Worm (Caenorhabditis elegans): ENCODE measurements around the gene tbc-1.
"Not testable (repeated sequence)": the region's sequence is repeated elsewhere in the genome, so short reads cannot be mapped to it uniquely, and the experiment has no call there.

Gene tbc-1

DNA sequence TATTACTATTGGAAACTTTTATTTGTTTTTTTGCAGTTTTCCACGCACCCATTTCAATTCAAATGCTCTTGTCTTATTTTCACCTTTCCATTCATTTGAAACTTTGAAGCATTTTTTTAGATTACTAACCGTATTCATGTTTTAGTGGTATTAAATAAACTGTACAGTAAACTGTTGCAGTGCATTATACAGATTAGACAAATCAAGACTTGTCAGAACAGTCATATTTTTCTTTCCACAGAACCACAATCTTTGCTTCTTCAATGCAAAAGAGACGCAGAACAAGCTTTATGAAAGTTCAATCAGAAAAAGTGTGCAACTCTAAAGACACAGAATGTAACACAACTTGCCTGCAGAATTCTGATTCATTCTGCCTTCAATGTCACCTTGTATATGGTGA is 4.8 kb upstream of the tbc-1 start, which contains the start of gene F45B8.5:
Gene F45B8.5, plus strand, starts transcription at position 301 of the 400 bp plus-strand sequence.
- TF ChIP-seq fos-1 (tag; optimal IDR thresholded peaks at IDR 0.05) (no peak), sma-3 (GFP tag; optimal IDR thresholded peaks at IDR 0.05) (no peak), ztf-1 (GFP tag; conservative IDR thresholded peaks at IDR 0.05) (no peak), peb-1 (tag; optimal IDR thresholded peaks at IDR 0.05) (no peak), ztf-4 (tag; optimal IDR thresholded peaks at IDR 0.05) (no peak), aly-2 (tag; optimal IDR thresholded peaks at IDR 0.05) (no peak), snpc-4 (tag; optimal IDR thresholded peaks at IDR 0.05) (no peak), zag-1 (tag; optimal IDR thresholded peaks at IDR 0.05) (no peak)

DNA sequence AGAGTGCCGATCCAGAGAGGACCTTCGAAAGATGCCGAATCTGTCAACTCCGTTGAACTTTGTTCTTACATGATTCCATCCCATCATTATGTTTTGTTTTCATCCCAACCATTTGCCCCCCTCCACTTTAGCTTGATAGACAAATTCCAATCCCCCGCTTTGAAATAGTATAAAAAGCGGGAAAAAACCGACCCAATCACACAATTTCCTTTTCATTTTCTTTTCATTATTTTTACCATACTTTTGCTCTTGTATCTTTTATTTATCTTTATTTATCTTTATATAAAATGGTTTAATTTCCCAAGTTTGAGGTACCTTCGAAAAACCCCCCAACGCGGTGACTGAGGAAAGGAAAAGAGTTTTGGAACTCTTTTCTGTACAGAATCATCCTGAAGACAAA is 4.0 kb upstream of the tbc-1 start, which contains the start of gene F20D1.22:
Gene F20D1.22, plus strand, starts transcription at position 301 of the 400 bp plus-strand sequence.
- TF ChIP-seq aly-2, sem-4, zag-1 (tag; optimal IDR thresholded peaks at IDR 0.05): not testable (repeated sequence)

DNA sequence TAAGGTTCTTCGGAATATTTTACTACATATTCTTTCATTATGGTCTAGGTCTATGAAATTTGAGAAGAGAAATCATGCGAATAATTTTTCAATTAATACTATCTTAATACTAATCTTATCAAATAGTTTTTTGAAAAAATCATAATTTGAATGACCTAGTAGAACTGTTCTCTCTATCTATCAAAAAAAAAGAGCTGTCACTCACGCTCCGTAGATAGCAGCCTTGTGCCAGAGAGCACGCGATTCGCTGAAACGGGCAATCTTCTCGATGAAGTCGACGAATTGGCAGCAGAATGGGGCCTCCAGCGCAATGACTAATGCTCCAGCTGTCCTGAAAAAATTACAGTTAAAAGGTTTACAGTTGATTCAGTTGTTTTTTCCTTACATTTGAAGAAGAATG is 936 bp upstream of the tbc-1 start:
- no peak for TF ChIP-seq nhr-77 (tag; optimal IDR thresholded peaks at IDR 0.05)
- no peak for TF ChIP-seq fos-1 (tag; optimal IDR thresholded peaks at IDR 0.05)
- no peak for TF ChIP-seq blmp-1 (tag; optimal IDR thresholded peaks at IDR 0.05; ENCODE audit: insufficient read depth)
- no peak for TF ChIP-seq alr-1 (tag; optimal IDR thresholded peaks at IDR 0.05)
- TF ChIP-seq unc-55 (GFP tag; optimal IDR thresholded peaks at IDR 0.05), result no peak
- TF ChIP-seq ZK546.5 (tag; optimal IDR thresholded peaks at IDR 0.05), result no peak
- no peak for TF ChIP-seq lin-11 (tag; optimal IDR thresholded peaks at IDR 0.05)
- no peak for TF ChIP-seq Y55F3AM.14 (GFP tag; optimal IDR thresholded peaks at IDR 0.05)

DNA sequence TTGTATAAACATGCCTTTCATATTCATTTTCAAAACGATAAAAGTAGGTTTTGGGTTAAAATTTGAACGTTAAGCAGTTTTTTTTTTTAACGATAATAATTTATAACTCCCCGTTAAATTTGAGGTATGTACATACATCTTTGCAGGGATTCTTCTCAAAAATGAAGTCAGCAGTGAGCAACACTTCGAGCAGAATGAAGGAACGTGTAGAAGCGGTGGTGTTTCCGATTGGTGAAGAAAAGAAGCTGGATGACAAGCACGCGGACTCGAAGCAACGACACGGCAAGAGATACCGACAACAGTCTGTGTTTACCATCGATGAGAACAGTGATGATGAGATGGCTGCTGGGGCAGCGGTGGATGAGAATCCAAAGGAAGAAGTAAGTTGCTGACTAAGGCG is 2.5 kb downstream of the tbc-1 start:
- TF ChIP-seq sma-9 (GFP tag; optimal IDR thresholded peaks at IDR 0.05) (no peak), sma-9 (tag; optimal IDR thresholded peaks at IDR 0.05) (no peak), lin-13 (GFP tag; optimal IDR thresholded peaks at IDR 0.05) (no peak), sem-4 (tag; optimal IDR thresholded peaks at IDR 0.05) (no peak), lin-11 (tag; optimal IDR thresholded peaks at IDR 0.05) (no peak), alr-1 (tag; optimal IDR thresholded peaks at IDR 0.05) (no peak), C34F6.9 (tag; optimal IDR thresholded peaks at IDR 0.05) (no peak), nhr-6 (tag; optimal IDR thresholded peaks at IDR 0.05) (no peak), lsy-2 (tag; optimal IDR thresholded peaks at IDR 0.05) (no peak), nhr-129 (tag; optimal IDR thresholded peaks at IDR 0.05) (no peak), zag-1 (tag; optimal IDR thresholded peaks at IDR 0.05) (no peak)

DNA sequence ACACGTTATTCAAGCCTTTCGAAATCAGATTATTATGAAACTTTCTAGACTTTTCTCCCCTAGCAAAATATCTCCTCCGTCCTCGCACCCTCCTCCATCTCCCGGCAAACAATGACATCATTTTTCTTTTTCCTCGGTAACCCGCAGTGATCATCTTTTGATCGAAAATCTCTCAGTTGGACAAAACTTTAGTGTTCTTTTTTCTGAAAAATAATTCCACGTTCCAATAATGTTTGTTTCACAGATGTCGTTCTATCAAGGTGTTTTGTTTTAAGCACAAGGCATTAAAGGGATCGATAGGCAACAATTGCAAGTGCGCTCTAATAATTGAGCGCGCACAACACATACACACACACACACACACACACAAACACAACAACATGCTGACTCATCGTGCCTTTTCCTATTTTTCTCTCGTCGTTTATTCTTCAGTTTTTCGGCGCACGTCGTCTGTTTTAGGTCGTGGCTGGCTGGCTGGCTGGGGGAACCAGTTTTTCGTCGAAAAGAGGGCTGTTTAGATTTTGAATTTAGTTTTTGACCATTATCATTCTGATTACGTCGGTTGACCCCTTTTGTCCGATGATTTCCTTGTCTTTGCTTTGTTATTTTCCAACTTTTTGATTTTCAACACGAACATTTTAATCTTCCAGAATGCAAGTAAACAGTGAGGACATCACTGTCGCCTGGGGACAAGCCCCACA is 5.1 kb downstream of the tbc-1 start, which contains the start of gene F20D1.3:
Gene F20D1.3, plus strand, starts transcription at position 651 of the 701 bp plus-strand sequence.
- peak; percentile 63 for TF ChIP-seq sma-3 (GFP tag; optimal IDR thresholded peaks at IDR 0.05)
- peak; percentile 38 for TF ChIP-seq egl-27 (tag; optimal IDR thresholded peaks at IDR 0.05)
- TF ChIP-seq sma-9 (GFP tag; optimal IDR thresholded peaks at IDR 0.05), result peak; percentile 60
- no peak for TF ChIP-seq sma-9 (tag; optimal IDR thresholded peaks at IDR 0.05)
- peak; percentile 73 for TF ChIP-seq C34F6.9 (tag; optimal IDR thresholded peaks at IDR 0.05)
- peak; percentile 7 for TF ChIP-seq zag-1 (tag; optimal IDR thresholded peaks at IDR 0.05)
- TF ChIP-seq nhr-21 (tag; optimal IDR thresholded peaks at IDR 0.05), result peak; percentile 28
- no peak for TF ChIP-seq peb-1 (tag; optimal IDR thresholded peaks at IDR 0.05)
- TF ChIP-seq Y55F3AM.14 (GFP tag; optimal IDR thresholded peaks at IDR 0.05), result peak; percentile 41
- TF ChIP-seq sem-4 (tag; optimal IDR thresholded peaks at IDR 0.05), result peak; percentile 24
- peak; percentile 99 for TF ChIP-seq fos-1 (tag; optimal IDR thresholded peaks at IDR 0.05)
- TF ChIP-seq lin-11 (tag; optimal IDR thresholded peaks at IDR 0.05), result peak; percentile 8
- TF ChIP-seq nhr-25 (tag; optimal IDR thresholded peaks at IDR 0.05), result peak; percentile 68
- peak; percentile 34 for TF ChIP-seq F13H6.1 (tag; optimal IDR thresholded peaks at IDR 0.05)
- TF ChIP-seq lsy-2 (tag; optimal IDR thresholded peaks at IDR 0.05), result peak in 1 of 2 experiments; percentile 55
- TF ChIP-seq nhr-6 (tag; optimal IDR thresholded peaks at IDR 0.05), result peak; percentile 50
- peak; percentile 77 for TF ChIP-seq crh-2 (tag; optimal IDR thresholded peaks at IDR 0.05)
- no peak for TF ChIP-seq ztf-4 (tag; optimal IDR thresholded peaks at IDR 0.05)
- TF ChIP-seq dmd-4 (tag; optimal IDR thresholded peaks at IDR 0.05), result no peak
- TF ChIP-seq ceh-16 (tag; optimal IDR thresholded peaks at IDR 0.05), result no peak
- TF ChIP-seq unc-55 (GFP tag; optimal IDR thresholded peaks at IDR 0.05), result peak; percentile 81
- TF ChIP-seq mdl-1 (tag; optimal IDR thresholded peaks at IDR 0.05), result peak in 1 of 2 experiments; percentile 46
- peak; percentile 37 for TF ChIP-seq lin-13 (GFP tag; optimal IDR thresholded peaks at IDR 0.05)
- no peak for TF ChIP-seq ceh-82 (tag; optimal IDR thresholded peaks at IDR 0.05)
- peak; percentile 90 for TF ChIP-seq nhr-129 (tag; optimal IDR thresholded peaks at IDR 0.05)

Data from whole organism, L2 larva.